Worm (Caenorhabditis elegans): ENCODE measurements around the gene Y69A2AR.16.

ce11 chrIV:2563969-2564368 is 66.4 kb downstream of the Y69A2AR.16 start, which contains the start of gene Y69A2AR.24:
- TF ChIP-seq nhr-11 (tag; optimal IDR thresholded peaks at IDR 0.05) (no peak), skn-1 (tag; optimal IDR thresholded peaks at IDR 0.05) (no peak), lin-39 (tag; optimal IDR thresholded peaks at IDR 0.05) (no peak), blmp-1 (tag; optimal IDR thresholded peaks at IDR 0.05) (no peak), zag-1 (tag; optimal IDR thresholded peaks at IDR 0.05) (no peak), sox-4 (tag; optimal IDR thresholded peaks at IDR 0.05) (no peak), hpl-2 (GFP tag; optimal IDR thresholded peaks at IDR 0.05) (no peak), ets-5 (GFP tag; IDR thresholded peaks at IDR 0.05) (no peak), mdl-1 (tag; optimal IDR thresholded peaks at IDR 0.05) (no peak), elt-3 (tag; optimal IDR thresholded peaks at IDR 0.05) (no peak)

All from whole organism, L1 larva.